Worm (Caenorhabditis elegans): ENCODE results near the gene F27D9.13.

F27D9.13 gene

DNA sequence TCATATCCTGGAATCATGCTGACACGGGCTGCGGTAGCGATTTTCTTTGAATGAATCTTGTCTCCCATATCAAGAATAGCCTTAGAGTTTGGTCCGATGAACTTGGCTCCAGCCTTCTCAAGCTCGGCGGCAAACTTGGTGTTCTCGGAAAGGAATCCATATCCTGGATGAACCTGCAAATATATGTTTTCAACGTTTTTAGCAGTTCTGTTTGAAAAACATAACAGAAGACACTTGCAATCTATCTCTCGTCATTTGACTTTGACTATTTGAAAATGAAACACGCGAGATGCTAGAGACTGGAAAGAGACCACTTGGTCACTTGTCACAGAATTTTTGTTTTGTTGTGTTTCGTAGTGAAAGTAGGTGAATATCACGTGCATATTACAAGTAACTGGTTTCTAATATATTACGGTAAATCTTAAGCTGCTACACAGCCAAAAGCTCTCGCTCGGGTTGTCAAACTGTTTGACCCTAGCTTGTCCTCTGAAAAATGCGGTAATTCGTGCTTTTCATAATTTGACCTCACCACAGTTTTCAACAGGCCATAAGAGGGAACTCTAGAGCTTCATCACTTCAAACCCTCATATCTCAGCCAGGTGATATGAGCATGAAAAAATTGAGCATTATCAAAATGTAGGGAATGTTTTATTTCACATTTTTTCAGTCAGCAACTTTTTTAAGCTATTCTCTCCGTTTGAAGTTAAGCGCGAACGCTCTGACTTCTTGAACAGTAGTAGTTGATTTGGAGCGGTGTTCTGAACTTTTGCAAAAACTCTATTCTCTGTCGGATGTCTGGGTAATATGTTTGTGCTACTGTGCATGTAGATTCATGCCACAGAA is 7.4 kb downstream of the F27D9.13 start:
- no peak for TF ChIP-seq flh-1 (GFP tag; optimal IDR thresholded peaks at IDR 0.05)
- TF ChIP-seq unc-62 (GFP tag; optimal IDR thresholded peaks at IDR 0.05), result no peak
- TF ChIP-seq sptf-1 (tag; optimal IDR thresholded peaks at IDR 0.05), result no peak
- TF ChIP-seq nhr-76 (tag; optimal IDR thresholded peaks at IDR 0.05), result no peak
- no peak for TF ChIP-seq nhr-12 (tag; optimal IDR thresholded peaks at IDR 0.05)
- no peak for TF ChIP-seq nhr-28 (tag; optimal IDR thresholded peaks at IDR 0.05)
- no peak for TF ChIP-seq ztf-11 (tag; optimal IDR thresholded peaks at IDR 0.05)
- TF ChIP-seq snpc-4 (tag; optimal IDR thresholded peaks at IDR 0.05), result no peak
- no peak for TF ChIP-seq unc-39 (tag; optimal IDR thresholded peaks at IDR 0.05)
- TF ChIP-seq zip-8 (tag; optimal IDR thresholded peaks at IDR 0.05), result no peak
- TF ChIP-seq ceh-39 (tag; optimal IDR thresholded peaks at IDR 0.05), result no peak
- no peak for TF ChIP-seq ces-1 (GFP tag; optimal IDR thresholded peaks at IDR 0.05)
- no peak for TF ChIP-seq lin-13 (tag; optimal IDR thresholded peaks at IDR 0.05)
- no peak for TF ChIP-seq sem-2 (GFP tag; optimal IDR thresholded peaks at IDR 0.05)
- TF ChIP-seq nhr-237 (tag; optimal IDR thresholded peaks at IDR 0.05), result no peak
- TF ChIP-seq elt-3 (tag; optimal IDR thresholded peaks at IDR 0.05), result no peak
- TF ChIP-seq bed-3 (GFP tag; optimal IDR thresholded peaks at IDR 0.05), result no peak
- no peak for TF ChIP-seq mab-5 (tag; optimal IDR thresholded peaks at IDR 0.05)
- TF ChIP-seq lin-32 (GFP tag; optimal IDR thresholded peaks at IDR 0.05), result no peak
- no peak for TF ChIP-seq mls-2 (tag; optimal IDR thresholded peaks at IDR 0.05)

- no peak for TF ChIP-seq drap-1 (GFP tag; optimal IDR thresholded peaks at IDR 0.05)
- TF ChIP-seq M03D4.4 (tag; optimal IDR thresholded peaks at IDR 0.05), result no peak
- TF ChIP-seq ceh-39 (tag; optimal IDR thresholded peaks at IDR 0.05), result no peak
- no peak for TF ChIP-seq nhr-2 (tag; optimal IDR thresholded peaks at IDR 0.05)
- no peak for TF ChIP-seq lin-32 (GFP tag; optimal IDR thresholded peaks at IDR 0.05)
- no peak for TF ChIP-seq cnd-1 (tag; optimal IDR thresholded peaks at IDR 0.05)
- TF ChIP-seq nhr-76 (tag; optimal IDR thresholded peaks at IDR 0.05), result no peak
- TF ChIP-seq unc-39 (tag; optimal IDR thresholded peaks at IDR 0.05), result no peak
- TF ChIP-seq lsy-2 (tag; optimal IDR thresholded peaks at IDR 0.05), result no peak
- no peak for TF ChIP-seq nhr-28 (tag; optimal IDR thresholded peaks at IDR 0.05)
- TF ChIP-seq ces-1 (GFP tag; optimal IDR thresholded peaks at IDR 0.05), result no peak
- TF ChIP-seq flh-1 (GFP tag; optimal IDR thresholded peaks at IDR 0.05), result no peak
- TF ChIP-seq elt-1 (tag; optimal IDR thresholded peaks at IDR 0.05; ENCODE audit: borderline replicate concordance, insufficient read depth), result no peak
- TF ChIP-seq elt-3 (tag; optimal IDR thresholded peaks at IDR 0.05), result no peak
- TF ChIP-seq ceh-83 (GFP tag; optimal IDR thresholded peaks at IDR 0.05), result no peak
- no peak for TF ChIP-seq sptf-1 (tag; optimal IDR thresholded peaks at IDR 0.05)
- no peak for TF ChIP-seq lin-13 (tag; optimal IDR thresholded peaks at IDR 0.05)
These were observed 10.4 kb downstream of the F27D9.13 start, which contains the start of gene F27D9.12 for ce11 chrX:7656875-7657274. Gene F27D9.12 (minus strand): TSS chrX:7656975.

DNA sequence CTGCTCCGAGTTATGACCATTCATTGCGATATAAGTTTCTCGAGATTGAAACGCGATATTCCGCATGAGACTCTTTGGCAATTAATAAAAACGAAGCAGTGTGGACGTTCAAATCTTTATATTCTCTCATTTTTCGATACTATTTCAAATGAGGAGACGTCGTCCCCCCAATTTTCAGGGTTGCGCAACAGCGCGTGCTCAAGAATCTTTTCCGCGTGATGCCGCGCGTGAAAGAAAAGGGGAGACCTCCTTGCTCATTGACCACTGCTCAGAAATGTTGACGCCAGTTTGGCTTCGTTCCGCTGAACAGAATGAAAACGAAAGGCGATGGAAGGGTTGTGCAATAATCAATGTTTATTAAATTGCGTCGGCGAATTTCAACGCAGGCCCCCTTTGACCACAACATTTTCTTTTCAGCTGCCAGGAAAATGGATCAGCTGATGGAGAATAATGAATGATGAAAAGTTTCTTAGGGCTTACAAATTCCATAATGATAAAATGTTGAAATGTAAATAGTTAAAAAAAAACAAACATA is 11.7 kb downstream of the F27D9.13 start:
- peak; percentile 46 for TF ChIP-seq zip-8 (tag; optimal IDR thresholded peaks at IDR 0.05)
- TF ChIP-seq ces-1 (GFP tag; optimal IDR thresholded peaks at IDR 0.05), result peak; percentile 79
- TF ChIP-seq ceh-43 (GFP tag; optimal IDR thresholded peaks at IDR 0.05), result no peak

- TF ChIP-seq unc-120 (tag; optimal IDR thresholded peaks at IDR 0.05; ENCODE audit: poor library complexity, severe bottlenecking) (peak; percentile 25), ces-1 (GFP tag; optimal IDR thresholded peaks at IDR 0.05) (peak; percentile 32), bed-3 (GFP tag; optimal IDR thresholded peaks at IDR 0.05) (no peak)
These were observed 13.4 kb downstream of the F27D9.13 start for ce11 chrX:7653708-7654390.

DNA sequence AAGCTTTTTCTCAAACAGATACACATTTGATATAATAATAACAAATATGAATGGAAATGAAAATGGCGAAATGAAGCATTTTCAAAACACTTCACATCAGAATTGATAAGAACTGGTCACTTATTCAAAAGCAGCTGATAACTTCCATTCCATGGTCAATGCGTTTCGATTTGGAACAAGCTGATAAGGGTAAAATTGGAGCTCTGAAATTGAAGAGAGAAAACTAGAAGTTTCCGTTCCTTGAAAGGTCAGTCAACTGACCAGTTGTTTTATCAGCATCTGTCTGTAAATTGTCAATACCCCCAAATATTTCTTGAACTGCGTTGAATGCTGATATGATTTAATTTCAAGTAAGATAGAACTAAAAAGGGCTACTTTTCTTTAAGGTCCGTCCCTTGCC is 14.9 kb downstream of the F27D9.13 start:
- no peak for TF ChIP-seq bed-3 (GFP tag; optimal IDR thresholded peaks at IDR 0.05)

All from whole organism, mixed stage, embryonic.